Worm (Caenorhabditis elegans) whole organism, L1 larva: ENCODE measurements around the gene gpa-18.
"Not testable (repeated sequence)": the region's sequence is repeated elsewhere in the genome, so short reads cannot be mapped to it uniquely, and the experiment has no call there.

Experiments
- C04F5.9 ChIP-seq: sonication (generic microtip); optimal IDR thresholded peaks from 2 replicates; lab custom pipeline; 2016; ENCODE audit warnings: missing genetic modification characterization, missing compliant biosample characterization
- C16A3.4 ChIP-seq: fragments of 150-350 bp; optimal IDR thresholded peaks from 2 replicates; lab custom pipeline; 2014; ENCODE audit warnings: missing biosample characterization, missing genetic modification characterization
- F16B12.6 ChIP-seq: fragments of 150-350 bp; optimal IDR thresholded peaks from 2 replicates; lab custom pipeline; 2014; ENCODE audit warnings: missing biosample characterization, missing genetic modification characterization
- Y116A8C.19 ChIP-seq: sonication (generic microtip); optimal IDR thresholded peaks from 2 replicates; lab custom pipeline; 2016; ENCODE audit warnings: missing compliant biosample characterization, missing genetic modification characterization, borderline replicate concordance
- aly-2 ChIP-seq: fragments of 150-350 bp; optimal IDR thresholded peaks from 2 replicates; lab custom pipeline; 2014; ENCODE audit warnings: missing biosample characterization, missing genetic modification characterization
- ama-1 ChIP-seq: fragments of 150-350 bp; optimal IDR thresholded peaks from 2 replicates; lab custom pipeline; 2014
- ceh-63 ChIP-seq: fragments of 200-800 bp; sonication (Bioruptor generic); optimal IDR thresholded peaks from 2 replicates; lab custom pipeline; 2018; ENCODE audit warnings: mild to moderate bottlenecking, missing genetic modification characterization, missing compliant biosample characterization
- ceh-8 ChIP-seq: fragments of 200-800 bp; sonication (Bioruptor generic); optimal IDR thresholded peaks from 2 replicates; lab custom pipeline; 2018; ENCODE audit warnings: mild to moderate bottlenecking, missing genetic modification characterization, moderate library complexity, missing compliant biosample characterization
- ceh-88 ChIP-seq: fragments of 200-800 bp; sonication (Bioruptor generic); IDR thresholded peaks from 2 replicates; pipeline ENCODE4 v1.3.6; 2022; ENCODE audit warnings: missing genetic modification characterization, missing compliant biosample characterization
- dsc-1 ChIP-seq: sonication (generic microtip); optimal IDR thresholded peaks from 2 replicates; lab custom pipeline; 2016; ENCODE audit warnings: mild to moderate bottlenecking, missing genetic modification characterization, missing compliant biosample characterization
- egl-13 ChIP-seq: sonication (generic microtip); optimal IDR thresholded peaks from 2 replicates; lab custom pipeline; 2016; ENCODE audit warnings: missing genotype, missing genetic modification reagents, missing genetic modification characterization, missing compliant biosample characterization
- egl-27 ChIP-seq, 2 experiments: fragments of 150-350 bp in 1 of 2; sonication (generic microtip); optimal IDR thresholded peaks; 3 replicates each; lab custom pipeline; 2017 to 2018; ENCODE audit warnings: missing biosample characterization in 2 of 2, missing genetic modification characterization in 2 of 2, missing genetic modification reagents in 2 of 2
- ets-5 ChIP-seq: fragments of 200-800 bp; sonication (Bioruptor generic); IDR thresholded peaks from 2 replicates; pipeline ENCODE4 v1.3.6; 2022; ENCODE audit warnings: missing genetic modification characterization, missing compliant biosample characterization
- fkh-10 ChIP-seq: sonication (generic microtip); optimal IDR thresholded peaks from 2 replicates; lab custom pipeline; 2017; ENCODE audit warnings: missing biosample characterization, missing genetic modification reagents, missing genetic modification characterization
- fkh-8 ChIP-seq: sonication (generic microtip); optimal IDR thresholded peaks from 2 replicates; lab custom pipeline; 2016; ENCODE audit warnings: mild to moderate bottlenecking, missing genetic modification characterization, missing compliant biosample characterization
- fos-1 ChIP-seq: fragments of 150-350 bp; optimal IDR thresholded peaks from 2 replicates; lab custom pipeline; 2014; ENCODE audit warnings: missing biosample characterization, missing genetic modification characterization
- hlh-4 ChIP-seq: sonication (generic microtip); optimal IDR thresholded peaks from 2 replicates; lab custom pipeline; 2016; ENCODE audit warnings: mild to moderate bottlenecking, missing genetic modification characterization, missing compliant biosample characterization
- irx-1 ChIP-seq: sonication (generic microtip); optimal IDR thresholded peaks from 2 replicates; lab custom pipeline; 2016; ENCODE audit warnings: missing genetic modification characterization, missing compliant biosample characterization
- jun-1 ChIP-seq: fragments of 150-350 bp; optimal IDR thresholded peaks from 2 replicates; lab custom pipeline; 2014; ENCODE audit warnings: missing biosample characterization, missing genetic modification reagents, missing genetic modification characterization
- lin-15B ChIP-seq: fragments of 150-350 bp; sonication (generic microtip); optimal IDR thresholded peaks from 3 replicates; lab custom pipeline; 2014; ENCODE audit warnings: missing biosample characterization, missing genetic modification characterization
- lir-3 ChIP-seq: sonication (generic microtip); optimal IDR thresholded peaks from 2 replicates; lab custom pipeline; 2016; ENCODE audit warnings: mild to moderate bottlenecking, missing genetic modification characterization, moderate library complexity, missing compliant biosample characterization; ENCODE audit not compliant: poor library complexity
- mab-9 ChIP-seq: fragments of 200-800 bp; sonication (Bioruptor generic); IDR thresholded peaks from 2 replicates; pipeline ENCODE4 v1.3.6; 2022; ENCODE audit warnings: missing genetic modification reagents, missing genetic modification characterization, missing compliant biosample characterization
- mdl-1 ChIP-seq, 2 experiments: fragments of 150-350 bp; optimal IDR thresholded peaks; 2 replicates each; lab custom pipeline; 2014 to 2017; ENCODE audit warnings: missing biosample characterization in 2 of 2, missing genetic modification characterization in 2 of 2, inconsistent platforms in 1 of 2
- nhr-12 ChIP-seq: sonication (generic microtip); optimal IDR thresholded peaks from 2 replicates; lab custom pipeline; 2017; ENCODE audit warnings: missing biosample characterization, missing genetic modification characterization
- nhr-20 ChIP-seq: sonication (generic microtip); optimal IDR thresholded peaks from 2 replicates; lab custom pipeline; 2016; ENCODE audit warnings: mild to moderate bottlenecking, missing genetic modification characterization, missing compliant biosample characterization
- nhr-71 ChIP-seq: sonication (generic microtip); optimal IDR thresholded peaks from 2 replicates; lab custom pipeline; 2016; ENCODE audit warnings: mild to moderate bottlenecking, missing genetic modification characterization, moderate library complexity, missing compliant biosample characterization
- rnt-1 ChIP-seq: sonication (generic microtip); optimal IDR thresholded peaks from 2 replicates; lab custom pipeline; 2016; ENCODE audit warnings: mild to moderate bottlenecking, missing genetic modification characterization, moderate library complexity, missing compliant biosample characterization
- skn-1 ChIP-seq: fragments of 150-350 bp; optimal IDR thresholded peaks from 2 replicates; lab custom pipeline; 2014; ENCODE audit warnings: missing biosample characterization, missing genetic modification characterization
- sox-4 ChIP-seq: sonication (generic microtip); optimal IDR thresholded peaks from 2 replicates; lab custom pipeline; 2016; ENCODE audit warnings: missing genetic modification characterization, missing compliant biosample characterization
- sptf-1 ChIP-seq: fragments of 150-350 bp; optimal IDR thresholded peaks from 2 replicates; lab custom pipeline; 2014; ENCODE audit warnings: missing biosample characterization, missing genetic modification characterization
- sup-37 ChIP-seq: fragments of 200-800 bp; sonication (Bioruptor generic); optimal IDR thresholded peaks from 2 replicates; lab custom pipeline; 2018; ENCODE audit warnings: mild to moderate bottlenecking, missing genetic modification characterization, missing compliant biosample characterization
- swsn-7 ChIP-seq: sonication (generic microtip); optimal IDR thresholded peaks from 2 replicates; lab custom pipeline; 2016; ENCODE audit warnings: missing genetic modification characterization, missing compliant biosample characterization
- unc-98 ChIP-seq: fragments of 200-800 bp; sonication (Bioruptor generic); IDR thresholded peaks from 2 replicates; pipeline ENCODE4 v1.3.6; 2022; ENCODE audit warnings: missing genetic modification characterization, missing compliant biosample characterization
- xbp-1 ChIP-seq: sonication (generic microtip); optimal IDR thresholded peaks from 2 replicates; lab custom pipeline; 2016; ENCODE audit warnings: missing genetic modification characterization, missing compliant biosample characterization
- zag-1 ChIP-seq: fragments of 150-350 bp; optimal IDR thresholded peaks from 2 replicates; lab custom pipeline; 2014; ENCODE audit warnings: missing biosample characterization, missing genetic modification characterization
- ztf-11 ChIP-seq, 2 experiments: sonication (generic microtip); optimal IDR thresholded peaks; 2 replicates each; lab custom pipeline; 2016 to 2017; ENCODE audit warnings: missing genetic modification characterization in 2 of 2, missing biosample characterization in 1 of 2, missing compliant biosample characterization in 1 of 2

The gpa-18 gene

ce11 chrIV:5195531-5195930, at the start of gene gpa-18:
TSS of gene gpa-18 (minus strand) at chrIV:5195631.
- TF ChIP-seq rnt-1 (tag; lab: Kevin White, UChicago) (no peak), skn-1 (tag; lab: Kevin White, UChicago) (no peak), ceh-88 (GFP tag; lab: Robert Waterston, UW) (no peak), zag-1 (tag; lab: Kevin White, UChicago) (no peak), ceh-8 (GFP tag; lab: Kevin White, UChicago) (no peak)

ce11 chrIV:5230530-5230929, 35.1 kb upstream of the gpa-18 start, which contains the start of gene thn-5:
TSS of gene thn-5 (plus strand) at chrIV:5230830.
- TF ChIP-seq nhr-20, result no peak
- TF ChIP-seq ceh-8 (GFP tag; lab: Kevin White, UChicago), result no peak
- no peak for TF ChIP-seq egl-13 (tag; lab: Kevin White, UChicago)
- TF ChIP-seq jun-1 (tag; lab: Kevin White, UChicago), result no peak
- no peak for TF ChIP-seq lin-15B (tag; lab: Kevin White, UChicago)
- TF ChIP-seq Y116A8C.19 (tag; lab: Kevin White, UChicago), result no peak
- no peak for TF ChIP-seq ztf-11 (tag; optimal IDR thresholded peaks at IDR 0.05; lab: Kevin White, UChicago)
- no peak for TF ChIP-seq dsc-1 (tag; lab: Kevin White, UChicago)
- TF ChIP-seq F16B12.6, result no peak
- TF ChIP-seq nhr-71 (tag; lab: Kevin White, UChicago), result no peak
- no peak for TF ChIP-seq ceh-88 (GFP tag; lab: Robert Waterston, UW)
- no peak for TF ChIP-seq ceh-63 (GFP tag; lab: Kevin White, UChicago)
- no peak for TF ChIP-seq egl-27 (tag; optimal IDR thresholded peaks at IDR 0.05; lab: Kevin White, UChicago)
- no peak for TF ChIP-seq lir-3 (tag; lab: Kevin White, UChicago)
- no peak for TF ChIP-seq irx-1 (tag; lab: Kevin White, UChicago)
- TF ChIP-seq C16A3.4 (tag; lab: Kevin White, UChicago), result no peak

- no peak for TF ChIP-seq skn-1 (tag; lab: Kevin White, UChicago)
- no peak for TF ChIP-seq sptf-1
- no peak for TF ChIP-seq ets-5 (GFP tag; lab: Robert Waterston, UW)
- no peak for TF ChIP-seq C04F5.9
- no peak for TF ChIP-seq Y116A8C.19 (tag; lab: Kevin White, UChicago)
- TF ChIP-seq xbp-1 (tag; lab: Kevin White, UChicago), result no peak
- TF ChIP-seq unc-98, result no peak
- no peak for TF ChIP-seq zag-1 (tag; lab: Kevin White, UChicago)
- TF ChIP-seq mab-9 (GFP tag; lab: Robert Waterston, UW), result no peak
- TF ChIP-seq fkh-8 (tag; lab: Kevin White, UChicago), result no peak
- TF ChIP-seq fkh-10 (GFP tag; lab: Kevin White, UChicago), result no peak
- TF ChIP-seq hlh-4 (tag; lab: Kevin White, UChicago), result no peak
- no peak for TF ChIP-seq lir-3 (tag; lab: Kevin White, UChicago)
- no peak for TF ChIP-seq sox-4 (tag; lab: Kevin White, UChicago)
- TF ChIP-seq nhr-12 (tag; lab: Kevin White, UChicago), result no peak
- TF ChIP-seq swsn-7 (tag; lab: Kevin White, UChicago), result no peak
- no peak for TF ChIP-seq ama-1 (lab: Kevin White, UChicago)
- TF ChIP-seq aly-2 (tag; lab: Kevin White, UChicago), result no peak
Observed at ce11 chrIV:5228619-5229018, 33.2 kb upstream of the gpa-18 start, which contains the start of gene thn-6. TSS of gene thn-6 (plus strand) at chrIV:5228919.

ce11 chrIV:5226552-5226951, 31.1 kb upstream of the gpa-18 start, which contains the start of gene nsph-4.1:
TSS of gene nsph-4.1 (plus strand) at chrIV:5226852.
- TF ChIP-seq fos-1 (tag; lab: Kevin White, UChicago); mdl-1 (tag; optimal IDR thresholded peaks at IDR 0.05; lab: Kevin White, UChicago); sup-37 (GFP tag; lab: Kevin White, UChicago): not testable (repeated sequence)
